Fruit fly (Drosophila melanogaster): ENCODE results near the gene CG15478.

CG15478 gene

DNA sequence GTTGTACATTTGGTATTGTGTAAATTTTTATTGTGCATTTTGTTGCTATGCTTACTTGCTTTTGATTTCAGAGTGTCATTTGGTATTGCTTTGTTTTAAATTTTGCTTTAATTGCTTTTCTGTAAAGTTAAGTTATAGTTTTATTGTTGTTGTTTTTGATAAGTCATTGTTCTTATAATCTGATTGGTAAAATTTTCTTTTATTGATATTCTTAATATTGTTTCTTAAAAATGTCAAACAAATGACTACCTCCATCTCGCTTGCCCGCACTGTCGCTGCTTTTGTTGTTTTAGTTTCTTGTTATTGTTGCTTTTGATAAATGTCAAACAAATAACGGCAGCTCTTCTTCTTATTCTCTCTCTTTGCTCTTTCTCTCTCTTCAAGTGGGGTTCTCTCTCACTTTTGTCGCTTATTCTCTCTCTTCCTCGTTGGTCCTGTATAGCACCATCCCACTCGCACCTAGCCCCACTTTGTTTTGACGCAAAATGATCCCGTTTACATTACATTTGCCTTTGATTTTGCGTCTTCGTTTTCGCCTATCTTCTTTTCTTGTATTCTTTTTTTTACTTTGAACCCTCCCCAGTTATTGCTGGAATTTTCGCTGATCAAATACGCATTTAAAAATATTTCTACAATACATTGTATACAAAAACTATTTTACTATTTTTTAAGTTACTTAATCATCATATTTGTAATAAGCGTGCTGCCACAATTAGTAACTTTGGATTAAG is 7.9 kb downstream of the CG15478 start (continued):
- TF ChIP-seq GATAe (GFP tag; conservative IDR thresholded peaks at IDR 0.05) (no peak), chinmo (GFP tag; IDR thresholded peaks at IDR 0.05; ENCODE audit: partially characterized antibody) (0 out of 4 replicates have a peak, but pooled peaks have one; percentile 5), CG13424 (tag; optimal IDR thresholded peaks at IDR 0.05) (no peak), otp (GFP tag; IDR thresholded peaks at IDR 0.05) (no peak), dan (GFP tag; IDR thresholded peaks at IDR 0.05) (no peak), dati (GFP tag; IDR thresholded peaks at IDR 0.05) (no peak), h (optimal IDR thresholded peaks at IDR 0.05) (no peak), CG7556 (GFP tag; optimal IDR thresholded peaks at IDR 0.05) (no peak), fu2 (GFP tag; optimal IDR thresholded peaks at IDR 0.05) (no peak), Chrac-16 (GFP tag; optimal IDR thresholded peaks at IDR 0.05) (no peak), CG15269 (tag; optimal IDR thresholded peaks at IDR 0.05) (no peak), Poxn (GFP tag; IDR thresholded peaks at IDR 0.05) (no peak), sob (GFP tag; IDR thresholded peaks at IDR 0.05) (no peak), CG4360 (GFP tag; IDR thresholded peaks at IDR 0.05) (peak; percentile 83)

DNA sequence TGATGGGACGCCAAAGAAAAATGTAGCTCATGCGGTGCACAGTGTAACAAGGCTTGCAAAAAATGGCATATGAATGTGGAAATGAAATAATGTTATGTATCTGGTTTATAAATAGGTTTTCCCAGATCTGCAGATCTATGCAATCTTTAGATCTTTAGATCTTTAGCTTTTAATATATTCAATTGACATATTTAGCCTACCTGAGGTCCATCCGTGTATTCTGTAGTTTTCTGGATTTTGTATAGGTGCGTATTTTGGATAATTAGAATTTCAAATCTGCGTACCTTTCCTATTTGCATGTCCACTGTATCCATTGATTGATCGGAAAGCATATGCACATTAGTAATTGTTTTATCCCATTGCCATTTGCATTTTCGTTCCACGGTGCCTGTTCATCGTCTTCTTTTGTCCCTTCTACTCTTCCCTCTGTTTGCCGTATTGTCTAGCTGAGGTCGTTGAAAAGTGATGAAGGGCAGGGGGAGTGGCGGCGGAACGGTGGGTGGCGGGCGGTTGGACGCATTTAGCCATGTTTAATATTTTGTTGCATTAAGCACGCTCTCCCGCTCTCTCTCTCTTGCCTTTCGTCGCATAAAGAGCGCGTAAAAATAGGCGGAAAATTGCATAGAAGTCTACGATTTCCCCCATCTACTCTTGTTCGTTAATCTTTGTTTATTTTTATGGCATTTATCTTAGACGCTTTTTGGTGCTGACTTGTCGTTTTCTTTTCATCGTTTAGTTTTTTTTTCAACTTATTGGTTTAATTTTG is 8.6 kb downstream of the CG15478 start, which contains the start of gene CHES-1-like:
Gene CHES-1-like (minus strand): TSS at position 444 of the 766 bp plus-strand sequence.
- peak; percentile 84 for TF ChIP-seq CG14710 (tag; optimal IDR thresholded peaks at IDR 0.05)
- TF ChIP-seq CG5180 (GFP tag; optimal IDR thresholded peaks at IDR 0.05), result peak; percentile 83
- peak; percentile 84 for TF ChIP-seq seq (GFP tag; IDR thresholded peaks at IDR 0.05)
- TF ChIP-seq Max (GFP tag; optimal IDR thresholded peaks at IDR 0.05), result peak; percentile 89
- peak; percentile 75; the same call in 2 of the 3 replicates for TF ChIP-seq Optix (GFP tag; IDR thresholded peaks at IDR 0.05)
- peak; percentile 97 for TF ChIP-seq CG17361 (GFP tag; IDR thresholded peaks at IDR 0.05)
- TF ChIP-seq CG8281 (tag; optimal IDR thresholded peaks at IDR 0.05), result peak; percentile 73
- peak; percentile 64 for TF ChIP-seq emc (GFP tag; optimal IDR thresholded peaks at IDR 0.05)
- TF ChIP-seq tap (tag; optimal IDR thresholded peaks at IDR 0.05), result peak; percentile 73
- TF ChIP-seq nerfin-1 (tag; optimal IDR thresholded peaks at IDR 0.05), result peak; percentile 85
- peak; percentile 97 for TF ChIP-seq Med (GFP tag)
- no peak for TF ChIP-seq HLHmδ (GFP tag; optimal IDR thresholded peaks at IDR 0.05)
- TF ChIP-seq croc (GFP tag; conservative IDR thresholded peaks at IDR 0.05), result peak; percentile 84
- peak; percentile 70 for TF ChIP-seq CG18764 (GFP tag; optimal IDR thresholded peaks at IDR 0.05)
- TF ChIP-seq CG13894 (tag; optimal IDR thresholded peaks at IDR 0.05), result peak; percentile 67
- no peak for TF ChIP-seq CG10321 (GFP tag; IDR thresholded peaks at IDR 0.05)
- peak; percentile 80 for TF ChIP-seq dmrt11E (tag; optimal IDR thresholded peaks at IDR 0.05)
- TF ChIP-seq Stat92E (GFP tag; optimal IDR thresholded peaks at IDR 0.05), result peak in 2 of 3 experiments; percentile 30 to 55
- peak; percentile 46 for TF ChIP-seq Lim3 (GFP tag; IDR thresholded peaks at IDR 0.05)
- TF ChIP-seq CG12942 (GFP tag; optimal IDR thresholded peaks at IDR 0.05), result peak; percentile 90
- peak; percentile 90 for TF ChIP-seq D19A (tag; optimal IDR thresholded peaks at IDR 0.05)
- peak; percentile 62; the same call in 1 of the 2 replicates for TF ChIP-seq Doc2 (GFP tag; IDR thresholded peaks at IDR 0.05)
- peak; percentile 84 for TF ChIP-seq ab (GFP tag; optimal IDR thresholded peaks at IDR 0.05)
- no peak for TF ChIP-seq amos (GFP tag; IDR thresholded peaks at IDR 0.05; ENCODE audit: partially characterized antibody)
- no peak for TF ChIP-seq rib (GFP tag; IDR thresholded peaks at IDR 0.05)
- peak; percentile 85 for TF ChIP-seq Xrp1 (GFP tag; IDR thresholded peaks at IDR 0.05)
- no peak for TF ChIP-seq Hr39 (optimal IDR thresholded peaks at IDR 0.05)
- TF ChIP-seq CG13624 (GFP tag; optimal IDR thresholded peaks at IDR 0.05), result peak; percentile 90
- TF ChIP-seq chif (GFP tag; optimal IDR thresholded peaks at IDR 0.05), result peak; percentile 91 to 92
- peak; percentile 77 to 95 for TF ChIP-seq Hr51 (GFP tag; optimal IDR thresholded peaks at IDR 0.05)
- TF ChIP-seq sim (GFP tag; IDR thresholded peaks at IDR 0.05), result peak; percentile 60; the same call in 1 of the 2 replicates
- TF ChIP-seq CG8944 (GFP tag; optimal IDR thresholded peaks at IDR 0.05), result peak; percentile 81
- TF ChIP-seq Nf-YC (tag; optimal IDR thresholded peaks at IDR 0.05), result peak; percentile 81
- peak; percentile 64 for TF ChIP-seq sob (GFP tag; IDR thresholded peaks at IDR 0.05)
- TF ChIP-seq Hand (GFP tag; optimal IDR thresholded peaks at IDR 0.05), result peak; percentile 86

Data from whole organism, embryonic.